Worm (Caenorhabditis elegans): Measurements from ENCODE around the gene dpy-31.

- TF ChIP-seq W03F9.2 (tag; optimal IDR thresholded peaks at IDR 0.05) = no peak
- no peak for TF ChIP-seq him-1 (tag; optimal IDR thresholded peaks at IDR 0.05)
These were observed 23.5 kb upstream of the dpy-31 start for ce11 chrIII:7178497-7178896.

All from whole organism, L4/young adult.